Worm (Caenorhabditis elegans): ENCODE measurements around the gene lev-1.

DNA sequence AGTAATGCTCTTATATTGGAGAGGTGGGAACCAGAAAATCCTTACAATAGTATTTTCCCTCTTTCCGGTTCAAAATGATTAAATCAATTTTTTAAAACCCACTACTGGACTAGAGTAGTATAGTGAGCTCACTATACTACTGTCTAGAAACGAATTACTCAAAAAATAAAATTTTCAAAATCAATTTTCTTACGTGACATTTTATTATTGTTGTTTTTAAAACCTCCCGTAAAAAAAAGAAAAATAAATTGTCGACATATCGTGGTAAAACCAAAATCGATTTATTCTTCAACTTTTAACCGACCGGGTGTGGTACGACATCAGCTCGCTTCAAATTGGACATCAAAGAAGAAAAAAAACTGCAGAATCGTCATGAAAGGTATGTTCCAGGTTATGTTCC lies 10.3 kb upstream of the lev-1 start, which contains the start of gene F58D2.2:
- no peak for TF ChIP-seq flt-1 (GFP tag; IDR thresholded peaks at IDR 0.05)
- no peak for TF ChIP-seq aly-1 (tag; optimal IDR thresholded peaks at IDR 0.05)
- no peak for TF ChIP-seq tbx-37 (GFP tag; conservative IDR thresholded peaks at IDR 0.05)
- no peak for TF ChIP-seq tra-4 (tag; optimal IDR thresholded peaks at IDR 0.05)
- no peak for TF ChIP-seq ama-1 (optimal IDR thresholded peaks at IDR 0.05)
- no peak for TF ChIP-seq pes-1 (GFP tag; IDR thresholded peaks at IDR 0.05)
- TF ChIP-seq hmg-4 (GFP tag; optimal IDR thresholded peaks at IDR 0.05): no peak
- TF ChIP-seq F13C5.2 (tag; optimal IDR thresholded peaks at IDR 0.05): no peak
- no peak for TF ChIP-seq ets-7 (tag; optimal IDR thresholded peaks at IDR 0.05)
- TF ChIP-seq hmbx-1 (tag; optimal IDR thresholded peaks at IDR 0.05): no peak
